Fruit fly (Drosophila melanogaster): ENCODE data around the gene CG42304.

- TF ChIP-seq Myc (optimal IDR thresholded peaks at IDR 0.05) (no peak), ttk (optimal IDR thresholded peaks at IDR 0.05) (no peak), psq (optimal IDR thresholded peaks at IDR 0.05) (peak; percentile 71), h (optimal IDR thresholded peaks at IDR 0.05) (no peak)
Measured at dm6 chr3L:2636023-2636968, 15.6 kb upstream of the CG42304 start.

Data from Kc167 (cell line).